Fruit fly (Drosophila melanogaster) whole organism, embryonic: ENCODE results near the gene NitFhit.
A peak's percentile ranks its signal among the peaks of the same experiment; 100 is the strongest.

Experiments used
- BEAF-32 ChIP-seq: fragments of 200-800 bp; sonication (Bioruptor generic); optimal IDR thresholded peaks from 3 replicates; lab custom pipeline; 2017; ENCODE audit warnings: missing biosample characterization, missing genetic modification characterization, mild to moderate bottlenecking, moderate library complexity, missing genetic modification reagents
- Blimp-1 ChIP-seq: fragments of 200-800 bp; sonication (Bioruptor generic); optimal IDR thresholded peaks from 3 replicates; lab custom pipeline; 2018; ENCODE audit warnings: missing biosample characterization, missing genetic modification characterization, mild to moderate bottlenecking, moderate library complexity, missing genetic modification reagents
- CG10959 ChIP-seq: fragments of 200-800 bp; sonication (Bioruptor generic); IDR thresholded peaks from 2 replicates; pipeline ENCODE4 v1.3.6; 2022; ENCODE audit warnings: missing biosample characterization, missing genetic modification characterization
- CG12104 ChIP-seq: fragments of 200-800 bp; sonication (Bioruptor generic); optimal IDR thresholded peaks from 3 replicates; lab custom pipeline; 2016; ENCODE audit warnings: missing biosample characterization, missing genetic modification characterization
- CG12219 ChIP-seq: fragments of 200-800 bp; sonication (Bioruptor generic); optimal IDR thresholded peaks from 3 replicates; lab custom pipeline; 2018; ENCODE audit warnings: missing biosample characterization, mild to moderate bottlenecking, missing genetic modification characterization
- CG1233 ChIP-seq: fragments of 200-800 bp; sonication (Bioruptor generic); optimal IDR thresholded peaks from 4 replicates; lab custom pipeline; 2018; ENCODE audit warnings: missing biosample characterization, mild to moderate bottlenecking, missing genetic modification characterization
- CG12769 ChIP-seq: fragments of 200-800 bp; sonication (Bioruptor generic); optimal IDR thresholded peaks from 2 replicates; lab custom pipeline; 2019; ENCODE audit warnings: missing biosample characterization, mild to moderate bottlenecking, missing genetic modification characterization, moderate library complexity
- CG16813 ChIP-seq: fragments of 200-800 bp; sonication (Bioruptor generic); IDR thresholded peaks from 3 replicates; pipeline ENCODE4 v1.3.6; 2022; ENCODE audit warnings: missing biosample characterization, missing genetic modification characterization; ENCODE audit not compliant: partially characterized antibody
- CG2199 ChIP-seq: fragments of 200-800 bp; sonication (Bioruptor generic); IDR thresholded peaks from 3 replicates; pipeline ENCODE4 v1.3.6; 2022; ENCODE audit warnings: missing biosample characterization, missing genetic modification characterization
- CG33213 ChIP-seq: fragments of 200-800 bp; sonication (Bioruptor generic); optimal IDR thresholded peaks from 3 replicates; lab custom pipeline; 2016; ENCODE audit warnings: missing biosample characterization, missing genetic modification characterization
- CG34376 ChIP-seq: fragments of 200-800 bp; sonication (Bioruptor generic); optimal IDR thresholded peaks from 2 replicates; lab custom pipeline; 2018; ENCODE audit warnings: missing biosample characterization, mild to moderate bottlenecking, missing genetic modification characterization
- CG3838 ChIP-seq: fragments of 200-800 bp; sonication (Bioruptor generic); optimal IDR thresholded peaks from 3 replicates; lab custom pipeline; 2016; ENCODE audit warnings: missing biosample characterization, missing genetic modification characterization
- CG5245 ChIP-seq: fragments of 200-800 bp; sonication (Bioruptor generic); optimal IDR thresholded peaks from 3 replicates; lab custom pipeline; 2016; ENCODE audit warnings: missing biosample characterization, missing genetic modification characterization
- CG6272 ChIP-seq: fragments of 200-800 bp; sonication (Bioruptor generic); IDR thresholded peaks from 2 replicates; pipeline ENCODE4 v1.3.6; 2022; ENCODE audit warnings: missing biosample characterization, missing genetic modification characterization
- CG8765 ChIP-seq: fragments of 200-800 bp; sonication (Bioruptor generic); IDR thresholded peaks from 2 replicates; pipeline ENCODE4 v1.3.6; 2022; ENCODE audit warnings: missing biosample characterization, missing genetic modification characterization
- CG9876 ChIP-seq: fragments of 200-800 bp; sonication (Bioruptor generic); optimal IDR thresholded peaks from 2 replicates; lab custom pipeline; 2016; ENCODE audit warnings: missing biosample characterization, missing genetic modification characterization
- Camta ChIP-seq: fragments of 200-800 bp; sonication (Bioruptor generic); optimal IDR thresholded peaks from 2 replicates; lab custom pipeline; 2016; ENCODE audit warnings: missing biosample characterization, missing genetic modification characterization
- D ChIP-seq, 2 experiments: fragments of 200-800 bp in 1 of 2; fragments of >200 bp in 1 of 2; sonication (Bioruptor generic) in 1 of 2; optimal IDR thresholded peaks; 2 replicates in 1 of 2; 3 replicates in 1 of 2; lab custom pipeline; 2017; ENCODE audit warnings: mild to moderate bottlenecking in 1 of 2, missing biosample characterization in 1 of 2, missing genetic modification characterization in 1 of 2, missing genetic modification reagents in 1 of 2
- Gsc ChIP-seq: fragments of 200-800 bp; sonication (Bioruptor generic); IDR thresholded peaks from 2 replicates; pipeline ENCODE4 v1.3.6; 2022; ENCODE audit warnings: missing biosample characterization, missing genetic modification characterization
- Gug ChIP-seq: fragments of 200-800 bp; sonication (Bioruptor generic); IDR thresholded peaks from 4 replicates; pipeline ENCODE4 v1.3.6; 2022; ENCODE audit warnings: missing biosample characterization, missing genetic modification characterization
- H15 ChIP-seq: fragments of 200-800 bp; sonication (Bioruptor generic); IDR thresholded peaks from 3 replicates; pipeline ENCODE4 v1.3.6; 2022; ENCODE audit warnings: missing biosample characterization, missing genetic modification characterization
- Lim3 ChIP-seq: fragments of 200-800 bp; sonication (Bioruptor generic); IDR thresholded peaks from 2 replicates; pipeline ENCODE4 v1.3.6; 2022; ENCODE audit warnings: missing biosample characterization, missing genetic modification characterization
- Mes4 ChIP-seq: fragments of 200-800 bp; sonication (Bioruptor generic); optimal IDR thresholded peaks from 2 replicates; lab custom pipeline; 2016; ENCODE audit warnings: missing biosample characterization, missing genetic modification characterization
- NC2α ChIP-seq: fragments of 200-800 bp; sonication (Bioruptor generic); optimal IDR thresholded peaks from 2 replicates; lab custom pipeline; 2016; ENCODE audit warnings: missing biosample characterization, missing genetic modification characterization
- Spps ChIP-seq: fragments of 200-800 bp; sonication (Bioruptor generic); optimal IDR thresholded peaks from 2 replicates; lab custom pipeline; 2018; ENCODE audit warnings: missing biosample characterization, mild to moderate bottlenecking, missing genetic modification characterization
- Trl ChIP-seq, 3 experiments: fragments of >200 bp in 2 of 3; fragments of 200-800 bp in 1 of 3; sonication (Bioruptor generic) in 1 of 3; optimal IDR thresholded peaks; 2 replicates in 1 of 3; 3 replicates in 2 of 3; lab custom pipeline; 2016 to 2017; ENCODE audit warnings: missing biosample characterization in 1 of 3, missing genetic modification characterization in 1 of 3
- ato ChIP-seq: fragments of 200-800 bp; sonication (Bioruptor generic); IDR thresholded peaks from 2 replicates; pipeline ENCODE4 v1.3.6; 2022; ENCODE audit warnings: missing biosample characterization, missing genetic modification characterization; ENCODE audit not compliant: partially characterized antibody
- br ChIP-seq: fragments of >200 bp; optimal IDR thresholded peaks from 2 replicates; lab custom pipeline; 2017
- cad ChIP-seq: fragments of >200 bp; optimal IDR thresholded peaks from 2 replicates; lab custom pipeline; 2017; ENCODE audit warnings: missing biosample characterization, missing genetic modification characterization
- dati ChIP-seq: fragments of 200-800 bp; sonication (Bioruptor generic); IDR thresholded peaks from 2 replicates; pipeline ENCODE4 v1.3.6; 2022; ENCODE audit warnings: missing biosample characterization, missing genetic modification characterization
- fd96Cb ChIP-seq: fragments of 200-800 bp; sonication (Bioruptor generic); optimal IDR thresholded peaks from 2 replicates; lab custom pipeline; 2018; ENCODE audit warnings: missing biosample characterization, mild to moderate bottlenecking, missing genetic modification characterization, moderate library complexity
- gce ChIP-seq: fragments of 200-800 bp; sonication (Bioruptor generic); IDR thresholded peaks from 3 replicates; pipeline ENCODE4 v1.3.6; 2022; ENCODE audit warnings: missing biosample characterization, missing genetic modification characterization
- gfzf ChIP-seq: fragments of 200-800 bp; sonication (Bioruptor generic); optimal IDR thresholded peaks from 2 replicates; lab custom pipeline; 2016; ENCODE audit warnings: missing biosample characterization, mild to moderate bottlenecking, missing genetic modification characterization, moderate library complexity
- h ChIP-seq: fragments of >200 bp; optimal IDR thresholded peaks from 2 replicates; lab custom pipeline; 2017
- lov ChIP-seq, 2 experiments: fragments of 200-800 bp in 1 of 2; fragments of >200 bp in 1 of 2; sonication (Bioruptor generic) in 1 of 2; IDR thresholded peaks in 1 of 2; optimal IDR thresholded peaks in 1 of 2; 2 replicates in 1 of 2; 3 replicates in 1 of 2; pipeline versions ENCODE4 v1.3.6 to Lab custom; 2017 to 2022; ENCODE audit warnings: missing biosample characterization in 1 of 2, missing genetic modification characterization in 1 of 2
- luna ChIP-seq: fragments of 200-800 bp; sonication (Bioruptor generic); optimal IDR thresholded peaks from 2 replicates; lab custom pipeline; 2016; ENCODE audit warnings: missing biosample characterization, missing genetic modification characterization
- nerfin-2 ChIP-seq: fragments of 200-800 bp; sonication (Bioruptor generic); IDR thresholded peaks from 2 replicates; pipeline ENCODE4 v1.3.6; 2022; ENCODE audit warnings: missing biosample characterization, missing genetic modification characterization; ENCODE audit not compliant: partially characterized antibody
- otp ChIP-seq: fragments of 200-800 bp; sonication (Bioruptor generic); IDR thresholded peaks from 3 replicates; pipeline ENCODE4, ENCODE4 v1.3.6; 2022; ENCODE audit warnings: missing biosample characterization, missing genetic modification characterization
- pita ChIP-seq: fragments of 200-800 bp; sonication (Bioruptor generic); optimal IDR thresholded peaks from 2 replicates; lab custom pipeline; 2017; ENCODE audit warnings: missing biosample characterization, mild to moderate bottlenecking, missing genetic modification characterization
- prd ChIP-seq, 3 experiments: fragments of >200 bp in 2 of 3; fragments of 200-800 bp in 1 of 3; sonication (Bioruptor generic) in 1 of 3; optimal IDR thresholded peaks in 2 of 3; IDR thresholded peaks in 1 of 3; 2 replicates in 2 of 3; 3 replicates in 1 of 3; pipeline versions ENCODE4 v1.3.6 to Lab custom; 2017 to 2022; ENCODE audit warnings: missing biosample characterization in 1 of 3, missing genetic modification characterization in 1 of 3
- psq ChIP-seq: fragments of 200-800 bp; sonication (Bioruptor generic); optimal IDR thresholded peaks from 2 replicates; lab custom pipeline; 2017; ENCODE audit warnings: missing biosample characterization, missing genetic modification characterization
- row ChIP-seq: fragments of 200-800 bp; sonication (Bioruptor generic); IDR thresholded peaks from 3 replicates; pipeline ENCODE4 v1.3.6; 2022; ENCODE audit warnings: missing biosample characterization, missing genetic modification characterization
- run ChIP-seq: fragments of 200-800 bp; sonication (Bioruptor generic); optimal IDR thresholded peaks from 3 replicates; lab custom pipeline; 2018; ENCODE audit warnings: missing biosample characterization, mild to moderate bottlenecking, missing genetic modification characterization
- schlank ChIP-seq: fragments of 200-800 bp; sonication (Bioruptor generic); optimal IDR thresholded peaks from 2 replicates; lab custom pipeline; 2018; ENCODE audit warnings: missing biosample characterization, mild to moderate bottlenecking, missing genetic modification characterization
- so ChIP-seq: fragments of 200-800 bp; sonication (Bioruptor generic); IDR thresholded peaks from 3 replicates; pipeline ENCODE4 v1.3.6; 2022; ENCODE audit warnings: missing biosample characterization, missing genetic modification characterization
- twi ChIP-seq: fragments of 200-800 bp; optimal IDR thresholded peaks from 2 replicates; lab custom pipeline; 2019; ENCODE audit warnings: missing biosample characterization, mild to moderate bottlenecking, missing genetic modification characterization, moderate library complexity
- vvl ChIP-seq: fragments of 200-800 bp; sonication (Bioruptor generic); IDR thresholded peaks from 2 replicates; pipeline ENCODE4 v1.3.6; 2022; ENCODE audit warnings: missing biosample characterization, missing genetic modification characterization

The NitFhit gene

dm6 chr3L:224004-224951 is 20.7 kb downstream of the NitFhit start (continued):
- TF ChIP-seq schlank (tag; lab: Kevin White, UChicago) (no peak), CG10959 (GFP tag; lab: Robert Waterston, UW) (peak; percentile 9; the same call in 1 of the 2 replicates), luna (no peak), CG9876 (no peak), cad (no peak), prd (optimal IDR thresholded peaks at IDR 0.05; lab: Kevin White, UChicago) (no peak), prd (GFP tag; IDR thresholded peaks at IDR 0.05; lab: Robert Waterston, UW) (no peak), CG34376 (peak; percentile 64), Mes4 (GFP tag; lab: Kevin White, UChicago) (no peak), Trl (optimal IDR thresholded peaks at IDR 0.05; lab: Kevin White, UChicago) (peak in 1 of 2 experiments; percentile 28), Trl (GFP tag; optimal IDR thresholded peaks at IDR 0.05; lab: Kevin White, UChicago) (peak; percentile 22), run (tag; lab: Kevin White, UChicago) (no peak), gfzf (GFP tag; lab: Kevin White, UChicago) (no peak), Gug (0 out of 4 replicates have a peak, but pooled peaks have one; percentile 13), h (lab: Kevin White, UChicago) (no peak), CG3838 (GFP tag; lab: Kevin White, UChicago) (peak; percentile 47), CG8765 (GFP tag; lab: Robert Waterston, UW) (no peak), pita (GFP tag; lab: Kevin White, UChicago) (no peak), CG12219 (GFP tag; lab: Kevin White, UChicago) (peak; percentile 21), CG5245 (GFP tag; lab: Kevin White, UChicago) (no peak), CG12769 (peak; percentile 16), Gsc (no peak), CG16813 (GFP tag; lab: Robert Waterston, UW) (no peak), lov (optimal IDR thresholded peaks at IDR 0.05; lab: Kevin White, UChicago) (no peak), lov (GFP tag; IDR thresholded peaks at IDR 0.05; lab: Robert Waterston, UW) (peak; percentile 77; the same call in 1 of the 3 replicates), psq (GFP tag; lab: Kevin White, UChicago) (no peak), Camta (GFP tag; lab: Kevin White, UChicago) (no peak), vvl (GFP tag; lab: Robert Waterston, UW) (peak; percentile 39), Spps (tag; lab: Kevin White, UChicago) (no peak), row (GFP tag; lab: Robert Waterston, UW) (no peak), twi (tag; lab: Kevin White, UChicago) (peak; percentile 1), CG1233 (no peak), Blimp-1 (GFP tag; lab: Kevin White, UChicago) (no peak), so (GFP tag; lab: Robert Waterston, UW) (peak; percentile 17; the same call in 1 of the 3 replicates), fd96Cb (tag; lab: Kevin White, UChicago) (no peak), gce (GFP tag; lab: Robert Waterston, UW) (peak; percentile 27; the same call in 1 of the 3 replicates), Lim3 (GFP tag; lab: Robert Waterston, UW) (no peak), D (optimal IDR thresholded peaks at IDR 0.05; lab: Kevin White, UChicago) (peak; percentile 95), D (GFP tag; optimal IDR thresholded peaks at IDR 0.05; lab: Kevin White, UChicago) (peak; percentile 55), dati (GFP tag; lab: Robert Waterston, UW) (no peak), CG2199 (peak; percentile 74; the same call in 1 of the 3 replicates), CG12104 (no peak), NC2α (GFP tag; lab: Kevin White, UChicago) (peak; percentile 19), CG6272 (GFP tag; lab: Robert Waterston, UW) (0 out of 2 replicates have a peak, but pooled peaks have one; percentile 21), otp (GFP tag; lab: Robert Waterston, UW) (peak; percentile 10; the same call in 1 of the 3 replicates), CG33213 (peak; percentile 2), br (lab: Kevin White, UChicago) (no peak), H15 (GFP tag; lab: Robert Waterston, UW) (no peak), ato (GFP tag; lab: Robert Waterston, UW) (peak; percentile 48), nerfin-2 (0 out of 2 replicates have a peak, but pooled peaks have one; percentile 29), BEAF-32 (GFP tag; lab: Kevin White, UChicago) (no peak)
